6 fruit fly cellular contexts compared by ENCODE assay signal in genomic region chr3R:17053415-17054177, dm6.
TF ChIP-seq lines count a peak whose summit lies in the region.

Gene Dad (plus strand): TSS chr3R:17054007.

- no peak for TF ChIP-seq CTCF in whole organism, embryonic (GFP tag; optimal IDR thresholded peaks at IDR 0.05; lab: Kevin White, UChicago)

TF ChIP-seq in whole organism, 6 proteins besides CTCF, POLR2A, EP300 and RAD21:
- TF ChIP-seq Dll (optimal IDR thresholded peaks at IDR 0.05; lab: Kevin White, UChicago) (peak; percentile 90), usp (GFP tag; optimal IDR thresholded peaks at IDR 0.05; lab: Kevin White, UChicago) (no peak), CG8478 (optimal IDR thresholded peaks at IDR 0.05; lab: Kevin White, UChicago) (no peak), EcR (GFP tag; optimal IDR thresholded peaks at IDR 0.05; lab: Kevin White, UChicago) (no peak), pan (optimal IDR thresholded peaks at IDR 0.05; lab: Kevin White, UChicago) (no peak)

TF ChIP-seq in whole organism, adult, 20 proteins besides CTCF, POLR2A, EP300 and RAD21 (continues in another document):
- TF ChIP-seq kay (GFP tag; lab: Kevin White, UChicago; ENCODE audit: borderline replicate concordance), result peak; percentile 85
- TF ChIP-seq CG11617 (GFP tag; optimal IDR thresholded peaks at IDR 0.05; lab: Kevin White, UChicago), result no peak
- no peak for TF ChIP-seq CG33017 (tag; optimal IDR thresholded peaks at IDR 0.05; lab: Kevin White, UChicago)
- TF ChIP-seq CG5204 (GFP tag; optimal IDR thresholded peaks at IDR 0.05; lab: Kevin White, UChicago), result peak; percentile 57
- peak; percentile 57 for TF ChIP-seq Crg-1 (GFP tag; optimal IDR thresholded peaks at IDR 0.05; lab: Kevin White, UChicago)
- TF ChIP-seq CG14711 (tag; optimal IDR thresholded peaks at IDR 0.05; lab: Kevin White, UChicago), result no peak
- no peak for TF ChIP-seq Clk (GFP tag; optimal IDR thresholded peaks at IDR 0.05; lab: Kevin White, UChicago)
- peak; percentile 70 for TF ChIP-seq Mnt (GFP tag; optimal IDR thresholded peaks at IDR 0.05; lab: Kevin White, UChicago)
- peak; percentile 49 for TF ChIP-seq Hr96 (GFP tag; optimal IDR thresholded peaks at IDR 0.05; lab: Kevin White, UChicago)
- TF ChIP-seq pad (GFP tag; optimal IDR thresholded peaks at IDR 0.05; lab: Kevin White, UChicago), result peak; percentile 41
- TF ChIP-seq ovo (GFP tag; optimal IDR thresholded peaks at IDR 0.05; lab: Kevin White, UChicago), result peak; percentile 71
- no peak for TF ChIP-seq cic (GFP tag; optimal IDR thresholded peaks at IDR 0.05; lab: Kevin White, UChicago)
- TF ChIP-seq CG1620 (GFP tag; optimal IDR thresholded peaks at IDR 0.05; lab: Kevin White, UChicago), result no peak
- TF ChIP-seq cnc (optimal IDR thresholded peaks at IDR 0.05; lab: Kevin White, UChicago), result no peak
- TF ChIP-seq CG12768 (GFP tag; optimal IDR thresholded peaks at IDR 0.05; lab: Kevin White, UChicago), result peak; percentile 56
- TF ChIP-seq toe (GFP tag; optimal IDR thresholded peaks at IDR 0.05; lab: Kevin White, UChicago), result peak; percentile 54
- peak; percentile 60 for TF ChIP-seq tj (GFP tag; optimal IDR thresholded peaks at IDR 0.05; lab: Kevin White, UChicago)
- TF ChIP-seq bab1 (GFP tag; optimal IDR thresholded peaks at IDR 0.05; lab: Kevin White, UChicago), result peak; percentile 7

TF ChIP-seq in whole organism, embryonic, 481 proteins besides CTCF, POLR2A, EP300 and RAD21 (continues in another document):
- TF ChIP-seq chm (GFP tag; IDR thresholded peaks at IDR 0.05; lab: Robert Waterston, UW) (peak; percentile 83), CG7786 (GFP tag; optimal IDR thresholded peaks at IDR 0.05; lab: Kevin White, UChicago) (no peak), rib (GFP tag; IDR thresholded peaks at IDR 0.05; lab: Robert Waterston, UW) (0 out of 2 replicates have a peak, but pooled peaks have one; percentile 16), CG15269 (tag; optimal IDR thresholded peaks at IDR 0.05; lab: Kevin White, UChicago) (peak; percentile 17), sna (GFP tag; IDR thresholded peaks at IDR 0.05; lab: Robert Waterston, UW; ENCODE audit: partially characterized antibody) (0 out of 2 replicates have a peak, but pooled peaks have one; percentile 24), odd (GFP tag; optimal IDR thresholded peaks at IDR 0.05; lab: Kevin White, UChicago) (peak; percentile 39), zfh1 (GFP tag; IDR thresholded peaks at IDR 0.05; lab: Robert Waterston, UW) (0 out of 3 replicates have a peak, but pooled peaks have one; percentile 23), CG12942 (GFP tag; optimal IDR thresholded peaks at IDR 0.05; lab: Kevin White, UChicago) (no peak), bbx (GFP tag; IDR thresholded peaks at IDR 0.05; lab: Robert Waterston, UW; ENCODE audit: partially characterized antibody) (peak; percentile 42; the same call in 1 of the 2 replicates), CG5953 (GFP tag; IDR thresholded peaks at IDR 0.05; lab: Robert Waterston, UW) (0 out of 2 replicates have a peak, but pooled peaks have one; percentile 27), hbn (GFP tag; IDR thresholded peaks at IDR 0.05; lab: Robert Waterston, UW; ENCODE audit: partially characterized antibody) (peak; percentile 16; the same call in 1 of the 2 replicates), YL-1 (GFP tag; optimal IDR thresholded peaks at IDR 0.05; lab: Kevin White, UChicago) (peak; percentile 11), CG16813 (GFP tag; IDR thresholded peaks at IDR 0.05; lab: Robert Waterston, UW; ENCODE audit: partially characterized antibody) (no peak), gce (GFP tag; IDR thresholded peaks at IDR 0.05; lab: Robert Waterston, UW) (0 out of 3 replicates have a peak, but pooled peaks have one; percentile 30)

TF ChIP-seq in whole organism, prepupa, 60 proteins besides CTCF, POLR2A, EP300 and RAD21 (continues in another document):
- TF ChIP-seq achi (GFP tag; optimal IDR thresholded peaks at IDR 0.05; lab: Kevin White, UChicago) (peak; percentile 34), fd85E (GFP tag; optimal IDR thresholded peaks at IDR 0.05; lab: Kevin White, UChicago) (no peak), fd59A (GFP tag; optimal IDR thresholded peaks at IDR 0.05; lab: Kevin White, UChicago) (no peak), esn (GFP tag; optimal IDR thresholded peaks at IDR 0.05; lab: Kevin White, UChicago) (peak; percentile 65), CG1621 (tag; optimal IDR thresholded peaks at IDR 0.05; lab: Kevin White, UChicago) (no peak), CG8632 (GFP tag; optimal IDR thresholded peaks at IDR 0.05; lab: Kevin White, UChicago) (peak; percentile 28), CG6276 (GFP tag; optimal IDR thresholded peaks at IDR 0.05; lab: Kevin White, UChicago) (no peak), CG6792 (GFP tag; optimal IDR thresholded peaks at IDR 0.05; lab: Kevin White, UChicago) (peak; percentile 22), vri (GFP tag; optimal IDR thresholded peaks at IDR 0.05; lab: Kevin White, UChicago) (peak; percentile 35), Smox (GFP tag; optimal IDR thresholded peaks at IDR 0.05; lab: Kevin White, UChicago) (peak; percentile 62), CG10669 (GFP tag; optimal IDR thresholded peaks at IDR 0.05; lab: Kevin White, UChicago) (no peak), CG3919 (GFP tag; optimal IDR thresholded peaks at IDR 0.05; lab: Kevin White, UChicago) (peak; percentile 25), CG16779 (tag; optimal IDR thresholded peaks at IDR 0.05; lab: Kevin White, UChicago) (peak; percentile 52), CG3032 (tag; optimal IDR thresholded peaks at IDR 0.05; lab: Kevin White, UChicago) (peak; percentile 21), CG11902 (GFP tag; optimal IDR thresholded peaks at IDR 0.05; lab: Kevin White, UChicago) (no peak), Ets21C (GFP tag; optimal IDR thresholded peaks at IDR 0.05; lab: Kevin White, UChicago) (peak; percentile 11), CG32006 (GFP tag; optimal IDR thresholded peaks at IDR 0.05; lab: Kevin White, UChicago) (no peak), topi (GFP tag; optimal IDR thresholded peaks at IDR 0.05; lab: Kevin White, UChicago) (peak; percentile 67), fkh (GFP tag; optimal IDR thresholded peaks at IDR 0.05; lab: Kevin White, UChicago) (no peak)

TF ChIP-seq in whole organism, pupa, 21 proteins besides CTCF, POLR2A, EP300 and RAD21 (continues in another document):
- TF ChIP-seq Snoo (tag; optimal IDR thresholded peaks at IDR 0.05; lab: Kevin White, UChicago) (peak; percentile 25), CG14655 (GFP tag; optimal IDR thresholded peaks at IDR 0.05; lab: Kevin White, UChicago) (peak; percentile 5), CG15710 (tag; optimal IDR thresholded peaks at IDR 0.05; lab: Kevin White, UChicago) (peak; percentile 22), CG17806 (tag; optimal IDR thresholded peaks at IDR 0.05; lab: Kevin White, UChicago) (peak; percentile 41), CG32121 (GFP tag; IDR thresholded peaks at IDR 0.05; lab: Robert Waterston, UW) (no peak; the same call in 1 of the 2 replicates), Ets98B (GFP tag; IDR thresholded peaks at IDR 0.05; lab: Robert Waterston, UW) (no peak), D1 (tag; optimal IDR thresholded peaks at IDR 0.05; lab: Kevin White, UChicago) (no peak), CG9948 (tag; optimal IDR thresholded peaks at IDR 0.05; lab: Kevin White, UChicago) (peak; percentile 29), rn (GFP tag; IDR thresholded peaks at IDR 0.05; lab: Robert Waterston, UW) (no peak), EcR (GFP tag; optimal IDR thresholded peaks at IDR 0.05; lab: Kevin White, UChicago) (no peak), fd96Ca (GFP tag; IDR thresholded peaks at IDR 0.05; lab: Robert Waterston, UW) (no peak), gl (tag; optimal IDR thresholded peaks at IDR 0.05; lab: Kevin White, UChicago) (no peak), CG13204 (GFP tag; optimal IDR thresholded peaks at IDR 0.05; lab: Kevin White, UChicago) (no peak), CG12605 (GFP tag; IDR thresholded peaks at IDR 0.05; lab: Robert Waterston, UW) (peak; percentile 27; the same call in 1 of the 2 replicates), CG34367 (tag; optimal IDR thresholded peaks at IDR 0.05; lab: Kevin White, UChicago) (peak; percentile 10), CG10348 (GFP tag; IDR thresholded peaks at IDR 0.05; lab: Robert Waterston, UW) (no peak), Pif1A (GFP tag; optimal IDR thresholded peaks at IDR 0.05; lab: Kevin White, UChicago) (peak; percentile 39), CG8301 (tag; optimal IDR thresholded peaks at IDR 0.05; lab: Kevin White, UChicago) (no peak), CG4496 (GFP tag; IDR thresholded peaks at IDR 0.05; lab: Robert Waterston, UW) (0 out of 3 replicates have a peak, but pooled peaks have one; percentile 13), Pif1B (GFP tag; optimal IDR thresholded peaks at IDR 0.05; lab: Kevin White, UChicago) (peak; percentile 30)

TF ChIP-seq in whole organism, wandering third instar larva, 38 proteins besides CTCF, POLR2A, EP300 and RAD21 (continues in another document):
- TF ChIP-seq Rel (GFP tag; optimal IDR thresholded peaks at IDR 0.05; lab: Kevin White, UChicago) (peak; percentile 10), Rel (tag; optimal IDR thresholded peaks at IDR 0.05; lab: Kevin White, UChicago) (peak; percentile 8), sv (GFP tag; optimal IDR thresholded peaks at IDR 0.05; lab: Kevin White, UChicago) (no peak), dmrt93B (GFP tag; optimal IDR thresholded peaks at IDR 0.05; lab: Kevin White, UChicago) (no peak), Hr78 (GFP tag; optimal IDR thresholded peaks at IDR 0.05; lab: Kevin White, UChicago) (no peak), CG32264 (GFP tag; optimal IDR thresholded peaks at IDR 0.05; lab: Kevin White, UChicago) (peak; percentile 1), woc (GFP tag; optimal IDR thresholded peaks at IDR 0.05; lab: Kevin White, UChicago) (no peak), lola (GFP tag; optimal IDR thresholded peaks at IDR 0.05; lab: Kevin White, UChicago) (no peak), Jra (GFP tag; optimal IDR thresholded peaks at IDR 0.05; lab: Kevin White, UChicago) (no peak), pan (optimal IDR thresholded peaks at IDR 0.05; lab: Kevin White, UChicago) (no peak), dl (GFP tag; optimal IDR thresholded peaks at IDR 0.05; lab: Kevin White, UChicago; ENCODE audit: insufficient read depth in 1 of 2, partially characterized antibody in 2 of 2) (peak; percentile 53 to 70), Myc (optimal IDR thresholded peaks at IDR 0.05; lab: Kevin White, UChicago) (no peak), Dif (GFP tag; optimal IDR thresholded peaks at IDR 0.05; lab: Kevin White, UChicago; ENCODE audit: partially characterized antibody) (peak; percentile 66), sage (GFP tag; optimal IDR thresholded peaks at IDR 0.05; lab: Kevin White, UChicago) (peak; percentile 49), dsf (GFP tag; optimal IDR thresholded peaks at IDR 0.05; lab: Kevin White, UChicago; ENCODE audit: borderline replicate concordance) (no peak), usp (GFP tag; optimal IDR thresholded peaks at IDR 0.05; lab: Kevin White, UChicago) (no peak), rgr (GFP tag; optimal IDR thresholded peaks at IDR 0.05; lab: Kevin White, UChicago) (peak; percentile 78), Abd-B (GFP tag; optimal IDR thresholded peaks at IDR 0.05; lab: Kevin White, UChicago) (no peak), N (GFP tag; optimal IDR thresholded peaks at IDR 0.05; lab: Kevin White, UChicago) (no peak), GATAd (GFP tag; optimal IDR thresholded peaks at IDR 0.05; lab: Kevin White, UChicago) (no peak), fru (GFP tag; optimal IDR thresholded peaks at IDR 0.05; lab: Kevin White, UChicago) (peak; percentile 69), tai (GFP tag; optimal IDR thresholded peaks at IDR 0.05; lab: Kevin White, UChicago) (peak; percentile 55)
